Fruit fly (Drosophila melanogaster): ENCODE measurements around the gene Apc2.

Apc2 gene

DNA sequence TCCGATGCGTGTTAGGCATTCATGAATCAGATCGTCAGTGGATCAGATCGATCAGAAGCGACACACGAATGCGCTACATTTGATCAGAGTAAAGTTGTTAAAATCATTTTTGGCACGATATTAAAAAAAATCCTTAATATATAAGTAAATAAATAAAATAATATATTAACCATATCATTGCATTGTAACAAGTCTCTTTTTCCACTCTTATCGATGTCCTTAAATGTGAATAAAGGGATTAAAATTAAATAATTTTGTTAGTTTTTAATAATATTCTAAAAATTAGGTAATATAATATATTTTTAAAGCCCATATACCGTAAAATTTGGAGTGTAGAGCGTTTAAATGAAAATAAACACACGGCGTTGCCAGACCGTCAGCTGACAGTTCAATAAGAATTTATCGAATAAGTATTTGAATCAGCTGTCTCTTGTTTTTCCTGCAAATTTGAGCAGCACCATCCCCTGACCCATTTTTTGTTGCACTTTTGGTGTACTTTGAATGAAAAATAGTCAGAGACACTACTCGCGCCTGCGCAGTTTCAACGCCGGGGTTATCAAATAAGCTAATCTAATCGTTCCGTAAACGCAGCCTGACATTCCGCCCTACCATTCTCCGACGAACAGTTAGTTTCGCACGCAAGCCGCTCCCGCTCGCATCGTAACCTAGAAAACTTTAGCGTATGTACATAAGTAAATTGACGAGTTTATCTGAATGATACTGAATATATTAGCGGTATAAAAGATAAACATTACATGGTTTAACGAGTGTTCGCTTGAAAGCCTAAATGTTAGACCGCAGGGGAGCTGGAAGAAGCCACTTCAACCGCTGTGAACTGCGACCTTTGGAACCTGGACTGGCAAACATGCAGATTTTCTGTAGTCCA is 11.6 kb upstream of the Apc2 start, which contains the start of the genes p38a and CG6178 (continued):
- peak; percentile 52 for TF ChIP-seq fd102C (GFP tag; optimal IDR thresholded peaks at IDR 0.05)
- peak in 1 of 2 experiments; percentile 27 for TF ChIP-seq chif (GFP tag; optimal IDR thresholded peaks at IDR 0.05)
- TF ChIP-seq gro (GFP tag; optimal IDR thresholded peaks at IDR 0.05), result peak; percentile 43
- TF ChIP-seq danr (GFP tag; IDR thresholded peaks at IDR 0.05), result peak; percentile 94
- peak; percentile 99 for TF ChIP-seq CG2678 (tag; optimal IDR thresholded peaks at IDR 0.05)
- TF ChIP-seq CG9215 (GFP tag; IDR thresholded peaks at IDR 0.05), result peak; percentile 96
- no peak for TF ChIP-seq Dll (GFP tag; IDR thresholded peaks at IDR 0.05; ENCODE audit: partially characterized antibody)
- peak; percentile 86 for TF ChIP-seq CG18764 (GFP tag; optimal IDR thresholded peaks at IDR 0.05)
- peak; percentile 82 for TF ChIP-seq jing (GFP tag; optimal IDR thresholded peaks at IDR 0.05)
- peak; percentile 90 for TF ChIP-seq ham (GFP tag; IDR thresholded peaks at IDR 0.05)
- TF ChIP-seq scrt (GFP tag; optimal IDR thresholded peaks at IDR 0.05), result peak; percentile 94
- TF ChIP-seq gsb (GFP tag; IDR thresholded peaks at IDR 0.05), result peak; percentile 93
- TF ChIP-seq vfl (GFP tag; optimal IDR thresholded peaks at IDR 0.05), result peak; percentile 62
- peak; percentile 89 for TF ChIP-seq Chrac-16 (GFP tag; optimal IDR thresholded peaks at IDR 0.05)
- peak; percentile 5 for TF ChIP-seq MESR4 (GFP tag; optimal IDR thresholded peaks at IDR 0.05)
- TF ChIP-seq Hsf (GFP tag; optimal IDR thresholded peaks at IDR 0.05), result peak; percentile 66
- peak; percentile 98 for TF ChIP-seq bcd (GFP tag; optimal IDR thresholded peaks at IDR 0.05)
- no peak for TF ChIP-seq CG2129 (GFP tag; IDR thresholded peaks at IDR 0.05; ENCODE audit: partially characterized antibody)
- peak; percentile 99 for TF ChIP-seq nmo (GFP tag; optimal IDR thresholded peaks at IDR 0.05)
- peak; percentile 95 for TF ChIP-seq sug (tag; optimal IDR thresholded peaks at IDR 0.05)
- peak; percentile 9 for TF ChIP-seq CG31365 (tag; optimal IDR thresholded peaks at IDR 0.05)
- TF ChIP-seq D (optimal IDR thresholded peaks at IDR 0.05), result no peak
- peak; percentile 95 for TF ChIP-seq D (GFP tag; optimal IDR thresholded peaks at IDR 0.05)
- peak; percentile 99 for TF ChIP-seq Abd-B (GFP tag; optimal IDR thresholded peaks at IDR 0.05)
- peak; percentile 76 for TF ChIP-seq CG17802 (tag; optimal IDR thresholded peaks at IDR 0.05)
- TF ChIP-seq zen2 (GFP tag; IDR thresholded peaks at IDR 0.05; ENCODE audit: partially characterized antibody), result no peak
- TF ChIP-seq esg (GFP tag; conservative IDR thresholded peaks at IDR 0.05), result peak; percentile 97
- TF ChIP-seq psq (GFP tag; optimal IDR thresholded peaks at IDR 0.05), result peak; percentile 90
- peak; percentile 92 for TF ChIP-seq Atf6 (GFP tag; IDR thresholded peaks at IDR 0.05)
- no peak for TF ChIP-seq en (GFP tag; optimal IDR thresholded peaks at IDR 0.05)

DNA sequence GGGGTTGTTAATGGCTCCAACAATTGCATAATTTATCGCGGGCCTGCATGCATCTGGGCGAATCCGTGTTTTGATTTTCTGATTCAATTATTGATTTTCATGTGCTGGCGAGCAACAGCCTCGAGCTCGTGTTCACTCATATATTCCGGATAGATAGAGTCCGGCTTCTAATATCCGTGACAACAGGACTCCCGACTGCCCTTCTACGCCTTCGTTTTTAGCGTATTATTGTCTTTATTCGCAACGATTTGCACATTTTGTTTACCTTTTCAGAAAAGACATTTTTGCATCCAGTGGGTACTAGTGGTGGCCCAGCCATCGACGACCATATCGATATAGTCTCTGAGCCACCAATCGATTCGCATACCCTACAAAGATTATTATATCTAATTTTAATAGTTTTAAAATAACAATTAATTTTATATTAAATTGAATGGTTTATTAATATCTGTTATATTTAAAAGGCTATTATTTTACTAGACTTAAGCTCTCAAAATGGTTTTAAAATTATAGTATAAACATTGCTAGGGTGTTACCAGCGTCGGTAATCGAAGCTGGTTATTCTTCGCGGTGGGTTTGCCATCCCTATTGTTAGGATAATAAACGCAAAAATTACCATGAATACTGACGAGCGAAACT is 2.5 kb upstream of the Apc2 start, which contains the start of the genes Myo95E and TBC1d7:
Myo95E (minus strand) TSS at position 326 of the 639 bp plus-strand sequence.
TBC1d7 (plus strand) TSS at position 555 of the 639 bp plus-strand sequence.
- TF ChIP-seq kay (GFP tag; optimal IDR thresholded peaks at IDR 0.05) (peak; percentile 81), az2 (GFP tag; optimal IDR thresholded peaks at IDR 0.05) (peak; percentile 87), CG3163 (GFP tag; optimal IDR thresholded peaks at IDR 0.05) (no peak), GATAe (GFP tag; conservative IDR thresholded peaks at IDR 0.05) (peak; percentile 47; the same call in 1 of the 2 replicates), HLH3B (GFP tag; IDR thresholded peaks at IDR 0.05) (peak; percentile 91), CG8281 (tag; optimal IDR thresholded peaks at IDR 0.05) (no peak), amos (GFP tag; IDR thresholded peaks at IDR 0.05; ENCODE audit: partially characterized antibody) (peak; percentile 59), luna (GFP tag; optimal IDR thresholded peaks at IDR 0.05) (no peak), cato (GFP tag; optimal IDR thresholded peaks at IDR 0.05; ENCODE audit: borderline replicate concordance) (peak; percentile 60), HmgZ (tag; optimal IDR thresholded peaks at IDR 0.05) (peak; percentile 85), Lpt (GFP tag; optimal IDR thresholded peaks at IDR 0.05) (no peak), pnt (GFP tag; optimal IDR thresholded peaks at IDR 0.05) (peak; percentile 9), wor (GFP tag; IDR thresholded peaks at IDR 0.05) (peak; percentile 82), crol (GFP tag; IDR thresholded peaks at IDR 0.05) (peak; percentile 59), trem (tag; optimal IDR thresholded peaks at IDR 0.05) (peak; percentile 90), Sin3A (optimal IDR thresholded peaks at IDR 0.05) (peak; percentile 5), CG1233 (GFP tag; optimal IDR thresholded peaks at IDR 0.05) (peak; percentile 81), esg (GFP tag; conservative IDR thresholded peaks at IDR 0.05) (peak; percentile 95), CG10321 (GFP tag; IDR thresholded peaks at IDR 0.05) (peak; percentile 69), Adf1 (GFP tag; IDR thresholded peaks at IDR 0.05) (peak; percentile 65; the same call in 1 of the 2 replicates), pros (GFP tag; optimal IDR thresholded peaks at IDR 0.05) (no peak)

Data from whole organism, embryonic.